Worm (Caenorhabditis elegans): ENCODE results near the gene ZK287.7.
A peak's percentile ranks its signal among the peaks of the same experiment; 100 is the strongest.

The ZK287.7 gene

DNA sequence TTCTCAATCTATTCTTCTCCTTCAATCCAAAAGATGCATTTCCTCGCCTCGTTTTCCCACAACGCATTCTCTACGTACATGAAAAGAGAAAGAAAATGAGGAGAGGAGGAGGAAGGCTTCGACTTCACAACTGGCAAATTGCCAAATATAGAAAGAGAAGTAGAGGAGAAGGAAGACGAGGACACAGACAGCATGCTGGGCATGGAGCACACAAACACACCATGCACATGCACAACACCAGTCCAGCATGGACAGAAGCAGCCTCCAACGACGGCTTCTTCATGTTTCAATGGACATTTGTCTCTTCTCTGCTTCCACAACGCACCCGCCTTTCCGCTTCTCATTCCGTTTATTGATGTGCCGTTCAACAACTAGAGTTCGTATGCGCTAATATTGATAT, 28.2 kb upstream of the ZK287.7 start (continued):
- TF ChIP-seq ceh-18 (tag; optimal IDR thresholded peaks at IDR 0.05): no peak
- no peak for TF ChIP-seq syd-9 (tag; optimal IDR thresholded peaks at IDR 0.05)
- no peak for TF ChIP-seq pag-3 (tag; optimal IDR thresholded peaks at IDR 0.05; ENCODE audit: borderline replicate concordance)
- TF ChIP-seq nhr-11 (tag; optimal IDR thresholded peaks at IDR 0.05): no peak
- no peak for TF ChIP-seq dmd-4 (tag; optimal IDR thresholded peaks at IDR 0.05; ENCODE audit: borderline replicate concordance)
- TF ChIP-seq nhr-232 (tag; optimal IDR thresholded peaks at IDR 0.05): no peak
- no peak for TF ChIP-seq ceh-34 (tag; optimal IDR thresholded peaks at IDR 0.05)
- no peak for TF ChIP-seq lin-11 (tag; optimal IDR thresholded peaks at IDR 0.05)
- TF ChIP-seq K02D7.2 (tag; optimal IDR thresholded peaks at IDR 0.05): no peak
- TF ChIP-seq ztf-16 (tag; optimal IDR thresholded peaks at IDR 0.05): no peak
- TF ChIP-seq hlh-8 (tag; optimal IDR thresholded peaks at IDR 0.05): no peak
- no peak for TF ChIP-seq pha-2 (tag; optimal IDR thresholded peaks at IDR 0.05)
- no peak for TF ChIP-seq hlh-15 (tag; optimal IDR thresholded peaks at IDR 0.05)
- TF ChIP-seq madf-2 (tag; optimal IDR thresholded peaks at IDR 0.05): no peak
- TF ChIP-seq ceh-14 (tag; optimal IDR thresholded peaks at IDR 0.05): no peak
- TF ChIP-seq lim-6 (tag; optimal IDR thresholded peaks at IDR 0.05): no peak
- no peak for TF ChIP-seq sdc-2 (tag; optimal IDR thresholded peaks at IDR 0.05)
- TF ChIP-seq F13H6.1 (tag; optimal IDR thresholded peaks at IDR 0.05): no peak
- TF ChIP-seq ahr-1 (tag; optimal IDR thresholded peaks at IDR 0.05): no peak
- no peak for TF ChIP-seq pqm-1 (tag; optimal IDR thresholded peaks at IDR 0.05)
- no peak for TF ChIP-seq hlh-30 (tag; optimal IDR thresholded peaks at IDR 0.05; ENCODE audit: insufficient read depth)
- no peak for TF ChIP-seq K09A11.1 (tag; optimal IDR thresholded peaks at IDR 0.05; ENCODE audit: insufficient read depth)
- no peak for TF ChIP-seq hlh-6 (tag; optimal IDR thresholded peaks at IDR 0.05)
- no peak for TF ChIP-seq Y22D7AL.16 (tag; optimal IDR thresholded peaks at IDR 0.05)

DNA sequence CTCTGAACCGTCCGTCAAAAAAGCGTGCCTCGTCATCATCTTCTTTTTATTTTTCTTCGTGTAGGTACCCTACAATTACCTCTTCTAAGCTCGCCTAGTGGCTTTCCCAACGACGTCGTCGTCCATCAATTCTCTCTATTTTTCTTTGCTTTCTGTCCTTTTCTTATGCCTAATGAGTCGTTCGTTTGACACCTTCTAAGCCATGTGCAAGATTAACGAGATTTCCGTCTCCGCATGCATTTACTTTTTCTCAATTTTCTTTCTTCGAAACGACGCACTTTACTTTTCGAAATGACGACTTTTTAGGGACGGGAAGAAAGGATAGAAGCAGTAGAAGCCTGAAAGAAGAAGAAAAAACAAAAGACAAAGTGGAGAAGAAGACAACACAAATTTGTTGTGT, 26.5 kb upstream of the ZK287.7 start, which contains the start of gene ZK287.1:
Gene ZK287.1, plus strand, starts transcription at position 301 of the 400 bp plus-strand sequence.
- TF ChIP-seq ceh-14 (tag; optimal IDR thresholded peaks at IDR 0.05): no peak
- peak; percentile 17 for TF ChIP-seq unc-42 (tag; optimal IDR thresholded peaks at IDR 0.05)
- TF ChIP-seq ama-1 (optimal IDR thresholded peaks at IDR 0.05): no peak
- peak; percentile 3 for TF ChIP-seq fkh-10 (GFP tag; optimal IDR thresholded peaks at IDR 0.05)

- TF ChIP-seq ahr-1 (tag; optimal IDR thresholded peaks at IDR 0.05) (no peak), hlh-15 (tag; optimal IDR thresholded peaks at IDR 0.05) (no peak), hlh-6 (tag; optimal IDR thresholded peaks at IDR 0.05) (no peak), K02D7.2 (tag; optimal IDR thresholded peaks at IDR 0.05) (no peak), dmd-4 (tag; optimal IDR thresholded peaks at IDR 0.05; ENCODE audit: borderline replicate concordance) (no peak), odd-2 (tag; optimal IDR thresholded peaks at IDR 0.05) (no peak), C08G9.2 (tag; optimal IDR thresholded peaks at IDR 0.05) (no peak)
Observed at ce11 chrV:9672495-9672894, 20.4 kb upstream of the ZK287.7 start.

DNA sequence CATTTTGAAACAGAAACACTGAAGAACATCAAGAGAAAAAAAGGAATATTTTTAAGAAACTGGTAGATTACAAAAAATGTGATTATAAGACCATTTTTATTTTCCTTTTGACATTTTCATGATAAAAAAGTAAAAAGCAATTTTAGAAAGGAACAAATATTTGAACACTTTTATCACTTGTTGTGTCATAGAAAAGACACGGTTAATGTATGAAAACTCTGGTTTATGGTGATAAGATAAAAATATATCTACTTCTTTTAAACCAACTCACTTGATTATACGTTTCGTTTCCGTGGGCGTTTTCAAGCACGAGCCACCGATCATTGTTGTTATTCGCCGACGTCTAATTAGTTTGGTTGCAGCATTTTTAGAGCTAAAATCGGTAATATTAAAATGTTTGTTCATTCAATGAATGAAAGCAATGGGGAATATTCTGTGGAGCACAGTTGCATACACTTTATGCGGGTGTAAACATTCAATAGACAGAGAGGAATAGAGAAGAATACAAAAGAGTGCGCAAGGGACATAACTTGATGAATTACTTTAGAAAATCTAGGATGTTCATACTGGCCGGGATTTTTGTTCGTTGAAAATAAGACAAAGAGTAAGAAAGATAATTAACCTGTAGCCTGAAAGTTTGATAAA, 19.5 kb upstream of the ZK287.7 start, which contains the start of gene sulp-8:
Gene sulp-8, minus strand, starts transcription at position 469 of the 645 bp plus-strand sequence.
- TF ChIP-seq mec-3 (tag; optimal IDR thresholded peaks at IDR 0.05; ENCODE audit: borderline replicate concordance): no peak

DNA sequence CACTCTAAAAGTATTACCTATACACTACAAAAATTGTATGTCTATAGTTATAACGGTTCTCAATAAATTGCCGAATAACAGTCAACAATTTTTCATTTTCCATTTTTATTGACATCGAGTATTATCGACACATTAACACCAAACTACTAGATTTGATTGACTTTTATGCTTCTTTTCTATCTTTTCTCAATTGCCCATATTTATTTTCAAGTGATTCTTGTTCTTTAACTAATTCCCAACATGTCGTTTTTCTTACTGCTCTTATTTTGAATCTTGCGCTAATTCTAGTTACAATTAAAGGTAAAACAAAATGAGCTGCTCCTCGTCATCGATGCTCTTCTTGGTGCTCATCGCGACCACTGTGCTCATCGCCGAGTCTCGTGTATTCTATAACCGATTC, 14.9 kb upstream of the ZK287.7 start, which contains the start of gene cthd-1:
Gene cthd-1, plus strand, starts transcription at position 301 of the 400 bp plus-strand sequence.
- TF ChIP-seq ceh-48 (tag; optimal IDR thresholded peaks at IDR 0.05) (no peak), pag-3 (tag; optimal IDR thresholded peaks at IDR 0.05; ENCODE audit: borderline replicate concordance) (no peak), pqm-1 (tag; optimal IDR thresholded peaks at IDR 0.05) (no peak), ref-2 (tag; optimal IDR thresholded peaks at IDR 0.05) (no peak), elt-2 (tag; optimal IDR thresholded peaks at IDR 0.05) (no peak)

Measured in whole organism, late embryonic.